Fruit fly (Drosophila melanogaster): ENCODE results near the gene qua.

The qua gene

dm6 chr2L:17455823-17456222, 41.2 kb downstream of the qua start, which contains the start of gene SPH93:
SPH93 (minus strand) TSS chr2L:17455923.
- TF ChIP-seq EcR (GFP tag; optimal IDR thresholded peaks at IDR 0.05) (no peak), Dll (optimal IDR thresholded peaks at IDR 0.05) (no peak), usp (GFP tag; optimal IDR thresholded peaks at IDR 0.05) (no peak), psq (optimal IDR thresholded peaks at IDR 0.05) (no peak), CG8478 (optimal IDR thresholded peaks at IDR 0.05) (no peak), pan (optimal IDR thresholded peaks at IDR 0.05) (no peak)

- TF ChIP-seq psq (optimal IDR thresholded peaks at IDR 0.05) (no peak), EcR (GFP tag; optimal IDR thresholded peaks at IDR 0.05) (no peak)
Measured at dm6 chr2L:17452624-17453023, 44.4 kb downstream of the qua start, which contains the start of gene CG5050. CG5050 (plus strand) TSS chr2L:17452924.

dm6 chr2L:17452084-17452483, 44.9 kb downstream of the qua start:
- TF ChIP-seq psq (optimal IDR thresholded peaks at IDR 0.05): no peak
- TF ChIP-seq usp (GFP tag; optimal IDR thresholded peaks at IDR 0.05): no peak
- TF ChIP-seq EcR (GFP tag; optimal IDR thresholded peaks at IDR 0.05): no peak
- no peak for TF ChIP-seq pan (optimal IDR thresholded peaks at IDR 0.05)
- TF ChIP-seq CG8478 (optimal IDR thresholded peaks at IDR 0.05): no peak
- TF ChIP-seq Dll (optimal IDR thresholded peaks at IDR 0.05): no peak

- no peak for TF ChIP-seq pan (optimal IDR thresholded peaks at IDR 0.05)
- no peak for TF ChIP-seq usp (GFP tag; optimal IDR thresholded peaks at IDR 0.05)
- no peak for TF ChIP-seq psq (optimal IDR thresholded peaks at IDR 0.05)
- no peak for TF ChIP-seq EcR (GFP tag; optimal IDR thresholded peaks at IDR 0.05)
- TF ChIP-seq Dll (optimal IDR thresholded peaks at IDR 0.05): no peak
- TF ChIP-seq CG8478 (optimal IDR thresholded peaks at IDR 0.05): no peak
Measured at dm6 chr2L:17450505-17451415, 46.2 kb downstream of the qua start.

dm6 chr2L:17449608-17450504, 47.2 kb downstream of the qua start, which contains the start of gene dl:
dl (minus strand) TSS chr2L:17450364.
- TF ChIP-seq psq (optimal IDR thresholded peaks at IDR 0.05): no peak
- peak; percentile 67 for TF ChIP-seq pan (optimal IDR thresholded peaks at IDR 0.05)

- TF ChIP-seq usp (GFP tag; optimal IDR thresholded peaks at IDR 0.05): no peak
Measured at dm6 chr2L:17448435-17448834, 48.6 kb downstream of the qua start.

dm6 chr2L:17447071-17447470, 49.9 kb downstream of the qua start:
- no peak for TF ChIP-seq pan (optimal IDR thresholded peaks at IDR 0.05)
- TF ChIP-seq psq (optimal IDR thresholded peaks at IDR 0.05): no peak
- TF ChIP-seq CG8478 (optimal IDR thresholded peaks at IDR 0.05): no peak
- no peak for TF ChIP-seq Dll (optimal IDR thresholded peaks at IDR 0.05)
- TF ChIP-seq usp (GFP tag; optimal IDR thresholded peaks at IDR 0.05): no peak
- TF ChIP-seq EcR (GFP tag; optimal IDR thresholded peaks at IDR 0.05): no peak

- TF ChIP-seq psq (optimal IDR thresholded peaks at IDR 0.05) (no peak), EcR (GFP tag; optimal IDR thresholded peaks at IDR 0.05) (no peak), Dll (optimal IDR thresholded peaks at IDR 0.05) (no peak), pan (optimal IDR thresholded peaks at IDR 0.05) (no peak), usp (GFP tag; optimal IDR thresholded peaks at IDR 0.05) (no peak), CG8478 (optimal IDR thresholded peaks at IDR 0.05) (no peak)
Measured at dm6 chr2L:17437594-17437993, 59.4 kb downstream of the qua start.
